Worm (Caenorhabditis elegans): ENCODE measurements around the gene nlp-17.

Gene nlp-17

DNA sequence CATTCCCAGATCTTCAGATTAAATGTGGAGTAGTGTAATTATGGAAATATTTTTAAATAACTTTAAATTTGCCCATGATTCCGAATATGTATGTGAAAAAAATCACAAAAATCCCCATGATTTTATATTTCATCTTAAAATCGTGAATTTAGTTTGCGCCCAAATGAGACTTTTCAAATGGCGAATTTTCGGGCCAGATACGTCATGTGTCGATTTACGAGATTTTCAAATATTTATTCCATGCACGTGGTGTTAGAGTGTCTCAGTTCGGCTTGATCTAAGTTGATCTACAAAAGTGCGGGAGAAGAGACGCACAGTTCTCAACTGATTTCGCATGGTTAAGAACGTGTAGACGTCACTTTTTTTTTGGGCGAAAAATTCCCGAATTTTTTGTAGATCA, 23.1 kb downstream of the nlp-17 start, which contains the start of gene Y38H8A.1:
Gene Y38H8A.1 (plus strand): TSS at position 301 of the 400 bp plus-strand sequence.
- TF ChIP-seq ztf-28 (GFP tag; IDR thresholded peaks at IDR 0.05) (no peak), Y56A3A.18 (GFP tag; IDR thresholded peaks at IDR 0.05) (no peak), nhr-90 (tag; optimal IDR thresholded peaks at IDR 0.05) (no peak), egrh-3 (GFP tag; IDR thresholded peaks at IDR 0.05) (no peak), F52B5.7 (tag; optimal IDR thresholded peaks at IDR 0.05) (no peak), ZK185.1 (tag; optimal IDR thresholded peaks at IDR 0.05; ENCODE audit: poor library complexity, severe bottlenecking) (no peak), Y79H2A.3 (GFP tag; conservative IDR thresholded peaks at IDR 0.05) (no peak), nhr-120 (GFP tag; IDR thresholded peaks at IDR 0.05) (no peak), rec-8 (tag; optimal IDR thresholded peaks at IDR 0.05) (no peak), C06A6.2 (GFP tag; conservative IDR thresholded peaks at IDR 0.05) (no peak), hlh-26 (GFP tag; conservative IDR thresholded peaks at IDR 0.05) (no peak), K11D2.4 (GFP tag; IDR thresholded peaks at IDR 0.05) (no peak), Y95B8A.8 (GFP tag; IDR thresholded peaks at IDR 0.05) (no peak), F57C9.4 (tag; optimal IDR thresholded peaks at IDR 0.05) (no peak), unc-62 (GFP tag; optimal IDR thresholded peaks at IDR 0.05) (no peak), ccch-3 (GFP tag; optimal IDR thresholded peaks at IDR 0.05) (no peak), dpl-1 (GFP tag; optimal IDR thresholded peaks at IDR 0.05) (no peak)

DNA sequence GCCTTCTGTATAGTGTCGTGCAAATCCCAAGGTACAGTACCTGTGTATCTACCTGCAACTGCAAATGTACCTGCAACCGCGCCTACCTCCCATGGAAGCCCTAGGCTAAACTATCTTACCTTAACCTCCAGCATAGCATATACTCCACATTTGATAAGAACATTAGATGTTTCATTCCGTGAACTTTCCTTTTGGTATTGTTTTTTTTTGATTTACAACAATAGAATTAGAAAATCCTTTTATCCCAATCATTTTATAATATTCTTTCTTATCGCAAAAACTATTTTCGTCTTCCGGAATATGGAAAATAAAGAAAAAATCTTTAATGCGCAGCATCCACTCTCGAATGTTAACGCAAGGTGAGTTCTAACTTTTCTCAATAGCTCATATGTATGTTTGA, 31.4 kb downstream of the nlp-17 start, which contains the start of gene Y38H8A.2:
Gene Y38H8A.2 (plus strand): TSS at position 301 of the 400 bp plus-strand sequence.
- TF ChIP-seq pha-4 (tag; optimal IDR thresholded peaks at IDR 0.05) (no peak), F52B5.7 (tag; optimal IDR thresholded peaks at IDR 0.05) (no peak), ekl-4 (GFP tag; IDR thresholded peaks at IDR 0.05) (no peak), Y53F4B.3 (GFP tag; IDR thresholded peaks at IDR 0.05) (no peak), rpc-1 (optimal IDR thresholded peaks at IDR 0.05) (no peak), rpc-1 (tag; optimal IDR thresholded peaks at IDR 0.05) (no peak), repo-1 (tag; optimal IDR thresholded peaks at IDR 0.05) (no peak), madf-10 (tag; optimal IDR thresholded peaks at IDR 0.05) (no peak), nfya-2 (GFP tag; IDR thresholded peaks at IDR 0.05) (no peak), madf-3 (GFP tag; IDR thresholded peaks at IDR 0.05) (no peak), snpc-1.3 (tag; optimal IDR thresholded peaks at IDR 0.05; ENCODE audit: insufficient read depth) (no peak), mcd-1 (GFP tag; IDR thresholded peaks at IDR 0.05) (no peak), lir-1 (GFP tag; conservative IDR thresholded peaks at IDR 0.05) (no peak), unc-62 (GFP tag; optimal IDR thresholded peaks at IDR 0.05) (no peak), ceh-100 (GFP tag; IDR thresholded peaks at IDR 0.05) (no peak), C06A6.2 (GFP tag; conservative IDR thresholded peaks at IDR 0.05) (no peak)

DNA sequence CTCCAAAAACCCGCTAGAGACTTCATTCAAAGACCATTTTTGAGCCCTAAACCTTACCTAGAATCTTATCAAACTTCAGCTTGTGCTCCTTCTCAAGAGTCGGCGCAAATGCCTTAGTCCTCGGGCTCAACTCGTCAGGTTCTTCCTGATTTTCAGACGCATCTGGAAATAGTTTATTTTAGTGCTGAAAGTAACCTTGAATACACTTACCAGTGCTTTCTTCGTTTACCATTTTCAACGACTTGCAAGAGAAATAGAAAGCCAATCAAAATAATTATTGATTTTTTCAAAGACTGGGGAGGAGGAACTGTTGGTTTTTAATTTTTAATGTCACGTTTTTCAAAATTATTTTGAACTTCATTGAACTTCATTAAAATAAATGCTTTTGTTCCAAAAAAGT, 33.6 kb downstream of the nlp-17 start, which contains the start of the genes ttbk-8.1 and Y38H8A.4:
Gene ttbk-8.1 (plus strand): TSS at position 301 of the 400 bp plus-strand sequence.
Gene Y38H8A.4 (minus strand): TSS at position 366 of the 400 bp plus-strand sequence.
- no peak for TF ChIP-seq bed-1 (GFP tag; IDR thresholded peaks at IDR 0.05)
- TF ChIP-seq K11D2.4 (GFP tag; IDR thresholded peaks at IDR 0.05) = no peak
- no peak for TF ChIP-seq ztf-28 (GFP tag; IDR thresholded peaks at IDR 0.05)
- TF ChIP-seq akir-1 (GFP tag; optimal IDR thresholded peaks at IDR 0.05) = no peak
- no peak for TF ChIP-seq ets-4 (GFP tag; optimal IDR thresholded peaks at IDR 0.05)
- no peak for TF ChIP-seq tbx-9 (tag; optimal IDR thresholded peaks at IDR 0.05; ENCODE audit: borderline replicate concordance)
- no peak for TF ChIP-seq attf-5 (GFP tag; optimal IDR thresholded peaks at IDR 0.05)
- no peak for TF ChIP-seq attf-6 (GFP tag; IDR thresholded peaks at IDR 0.05)
- no peak for TF ChIP-seq aptf-3 (GFP tag; IDR thresholded peaks at IDR 0.05)
- TF ChIP-seq ztf-3 (GFP tag; optimal IDR thresholded peaks at IDR 0.05) = no peak
- TF ChIP-seq xnd-1 (tag; optimal IDR thresholded peaks at IDR 0.05) = no peak

Data from whole organism, young adult.